Worm (Caenorhabditis elegans): ENCODE data around the gene K11H12.3.
A peak's percentile ranks its signal among the peaks of the same experiment; 100 is the strongest.

- TF ChIP-seq unc-62 (GFP tag; optimal IDR thresholded peaks at IDR 0.05 in 1 of 2) (peak in 1 of 2 experiments; percentile 75), unc-62 (tag; optimal IDR thresholded peaks at IDR 0.05) (no peak), lsy-2 (tag; optimal IDR thresholded peaks at IDR 0.05) (no peak), ama-1 (optimal IDR thresholded peaks at IDR 0.05) (no peak), madf-9 (GFP tag; conservative IDR thresholded peaks at IDR 0.05) (no peak), aly-2 (tag; optimal IDR thresholded peaks at IDR 0.05) (no peak), skn-1 (tag; optimal IDR thresholded peaks at IDR 0.05) (no peak), unc-39 (tag; optimal IDR thresholded peaks at IDR 0.05) (no peak), ztf-11 (tag; optimal IDR thresholded peaks at IDR 0.05) (no peak), nhr-42 (GFP tag; IDR thresholded peaks at IDR 0.05) (no peak), zag-1 (tag; optimal IDR thresholded peaks at IDR 0.05) (no peak), tra-1 (GFP tag; IDR thresholded peaks at IDR 0.05) (no peak), T20F7.1 (GFP tag; optimal IDR thresholded peaks at IDR 0.05) (no peak), nhr-28 (tag; optimal IDR thresholded peaks at IDR 0.05) (no peak), pha-4 (GFP tag; IDR thresholded peaks at IDR 0.05) (no peak), pha-4 (tag; optimal IDR thresholded peaks at IDR 0.05) (no peak)
These were observed 11.7 kb downstream of the K11H12.3 start for ce11 chrIV:661623-662022.

Data from whole organism, L4 larva.